Fruit fly (Drosophila melanogaster) whole organism, embryonic: ENCODE measurements around the gene CG31075.

Source experiments
- CG10321 ChIP-seq: fragments of 200-800 bp; sonication (Bioruptor generic); IDR thresholded peaks from 2 replicates; pipeline ENCODE4 v1.3.6; 2022; ENCODE audit warnings: missing biosample characterization, missing genetic modification characterization
- CG10654 ChIP-seq: fragments of 200-800 bp; sonication (Bioruptor generic); optimal IDR thresholded peaks from 2 replicates; lab custom pipeline; 2016; ENCODE audit warnings: missing biosample characterization, missing genetic modification characterization
- CG12744 ChIP-seq: fragments of 200-800 bp; sonication (Bioruptor generic); optimal IDR thresholded peaks from 2 replicates; lab custom pipeline; 2016; ENCODE audit warnings: missing biosample characterization, missing genetic modification characterization
- CG13894 ChIP-seq: fragments of 200-800 bp; sonication (Bioruptor generic); optimal IDR thresholded peaks from 3 replicates; lab custom pipeline; 2018; ENCODE audit warnings: missing biosample characterization, mild to moderate bottlenecking, missing genetic modification characterization, moderate library complexity
- CG14014 ChIP-seq: fragments of 200-800 bp; sonication (Bioruptor generic); IDR thresholded peaks from 2 replicates; pipeline ENCODE4 v1.3.6; 2022; ENCODE audit warnings: missing biosample characterization, missing genetic modification characterization
- CG14860 ChIP-seq: fragments of 200-800 bp; sonication (Bioruptor generic); IDR thresholded peaks from 3 replicates; pipeline ENCODE4 v1.3.6; 2022; ENCODE audit warnings: missing biosample characterization, missing genetic modification characterization; ENCODE audit not compliant: partially characterized antibody
- CG15269 ChIP-seq: fragments of 200-800 bp; sonication (Bioruptor generic); optimal IDR thresholded peaks from 2 replicates; lab custom pipeline; 2018; ENCODE audit warnings: missing biosample characterization, mild to moderate bottlenecking, missing genetic modification characterization, moderate library complexity
- CG16779 ChIP-seq: fragments of 200-800 bp; sonication (Bioruptor generic); IDR thresholded peaks from 2 replicates; pipeline ENCODE4 v1.3.6; 2022; ENCODE audit warnings: missing biosample characterization, missing genetic modification characterization
- CG18476 ChIP-seq: fragments of 200-800 bp; sonication (Bioruptor generic); optimal IDR thresholded peaks from 2 replicates; lab custom pipeline; 2016; ENCODE audit warnings: missing biosample characterization, mild to moderate bottlenecking, missing genetic modification characterization
- CG18619 ChIP-seq: fragments of 200-800 bp; sonication (Bioruptor generic); optimal IDR thresholded peaks from 3 replicates; lab custom pipeline; 2017; ENCODE audit warnings: missing biosample characterization, mild to moderate bottlenecking, missing genetic modification characterization
- CG2199 ChIP-seq: fragments of 200-800 bp; sonication (Bioruptor generic); IDR thresholded peaks from 3 replicates; pipeline ENCODE4 v1.3.6; 2022; ENCODE audit warnings: missing biosample characterization, missing genetic modification characterization
- CG32532 ChIP-seq: fragments of 200-800 bp; sonication (Bioruptor generic); IDR thresholded peaks from 2 replicates; pipeline ENCODE4 v1.3.6; 2022; ENCODE audit warnings: missing biosample characterization, missing genetic modification characterization
- CG34224 ChIP-seq: fragments of 200-800 bp; sonication (Bioruptor generic); IDR thresholded peaks from 3 replicates; pipeline ENCODE4 v1.3.6; 2022; ENCODE audit warnings: missing biosample characterization, missing genetic modification characterization; ENCODE audit not compliant: partially characterized antibody
- CG43689 ChIP-seq: fragments of 200-800 bp; sonication (Bioruptor generic); IDR thresholded peaks from 2 replicates; pipeline ENCODE4 v1.3.6; 2022; ENCODE audit warnings: missing biosample characterization, missing genetic modification characterization
- CG4404 ChIP-seq: fragments of 200-800 bp; sonication (Bioruptor generic); IDR thresholded peaks from 2 replicates; pipeline ENCODE4 v1.3.6; 2022; ENCODE audit warnings: missing biosample characterization, missing genetic modification characterization
- CG4730 ChIP-seq: fragments of 200-800 bp; sonication (Bioruptor generic); IDR thresholded peaks from 2 replicates; pipeline ENCODE4 v1.3.6; 2022; ENCODE audit warnings: missing biosample characterization, missing genetic modification characterization
- CG5245 ChIP-seq: fragments of 200-800 bp; sonication (Bioruptor generic); optimal IDR thresholded peaks from 3 replicates; lab custom pipeline; 2016; ENCODE audit warnings: missing biosample characterization, missing genetic modification characterization
- CG7556 ChIP-seq: fragments of 200-800 bp; sonication (Bioruptor generic); optimal IDR thresholded peaks from 2 replicates; lab custom pipeline; 2017; ENCODE audit warnings: missing biosample characterization, mild to moderate bottlenecking, missing genetic modification characterization
- CG7786 ChIP-seq: fragments of 200-800 bp; sonication (Bioruptor generic); optimal IDR thresholded peaks from 2 replicates; lab custom pipeline; 2016; ENCODE audit warnings: missing biosample characterization, missing genetic modification characterization
- CG7928 ChIP-seq: fragments of 200-800 bp; sonication (Bioruptor generic); optimal IDR thresholded peaks from 2 replicates; lab custom pipeline; 2017; ENCODE audit warnings: missing biosample characterization, mild to moderate bottlenecking, missing genetic modification characterization
- CG9932 ChIP-seq: fragments of 200-800 bp; sonication (Bioruptor generic); IDR thresholded peaks from 2 replicates; pipeline ENCODE4 v1.3.6; 2022; ENCODE audit warnings: missing biosample characterization, missing genetic modification characterization
- CTCF ChIP-seq: fragments of 200-800 bp; sonication (Bioruptor generic); optimal IDR thresholded peaks from 2 replicates; lab custom pipeline; 2017; ENCODE audit warnings: missing biosample characterization, mild to moderate bottlenecking, missing genetic modification characterization, moderate library complexity
- Chrac-16 ChIP-seq: fragments of 200-800 bp; sonication (Bioruptor generic); optimal IDR thresholded peaks from 3 replicates; lab custom pipeline; 2016; ENCODE audit warnings: missing biosample characterization, missing genetic modification characterization
- Dbx ChIP-seq: fragments of 200-800 bp; sonication (Bioruptor generic); IDR thresholded peaks from 3 replicates; pipeline ENCODE4 v1.3.6; 2022; ENCODE audit warnings: missing biosample characterization, missing genetic modification characterization
- Dek ChIP-seq: fragments of 200-800 bp; sonication (Bioruptor generic); optimal IDR thresholded peaks from 3 replicates; lab custom pipeline; 2019; ENCODE audit warnings: missing biosample characterization, mild to moderate bottlenecking, missing genetic modification characterization, moderate library complexity
- Drgx ChIP-seq: fragments of 200-800 bp; sonication (Bioruptor generic); IDR thresholded peaks from 2 replicates; pipeline ENCODE4 v1.3.6; 2022; ENCODE audit warnings: missing biosample characterization, missing genetic modification characterization
- Ets97D ChIP-seq: fragments of 200-800 bp; sonication (Bioruptor generic); optimal IDR thresholded peaks from 3 replicates; lab custom pipeline; 2016; ENCODE audit warnings: missing biosample characterization, missing genetic modification characterization
- GATAe ChIP-seq: fragments of 200-800 bp; sonication (Bioruptor generic); conservative IDR thresholded peaks from 2 replicates; pipeline ENCODE4 v1.3.6; 2022; ENCODE audit warnings: missing biosample characterization, missing genetic modification characterization
- Hr51 ChIP-seq, 2 experiments: fragments of 200-800 bp; sonication (Bioruptor generic); optimal IDR thresholded peaks; 2 replicates in 1 of 2; 3 replicates in 1 of 2; lab custom pipeline; 2016 to 2018; ENCODE audit warnings: missing biosample characterization in 2 of 2, missing genetic modification characterization in 2 of 2, mild to moderate bottlenecking in 1 of 2, moderate library complexity in 1 of 2
- Nf-YC ChIP-seq: fragments of 200-800 bp; optimal IDR thresholded peaks from 3 replicates; lab custom pipeline; 2019; ENCODE audit warnings: missing biosample characterization, mild to moderate bottlenecking, missing genetic modification characterization, moderate library complexity
- Opbp ChIP-seq: fragments of 200-800 bp; sonication (Bioruptor generic); IDR thresholded peaks from 3 replicates; pipeline ENCODE4 v1.3.6; 2022; ENCODE audit warnings: missing biosample characterization, missing genetic modification characterization; ENCODE audit not compliant: partially characterized antibody
- Ptx1 ChIP-seq: fragments of 200-800 bp; sonication (Bioruptor generic); IDR thresholded peaks from 2 replicates; pipeline ENCODE4 v1.3.6; 2022; ENCODE audit warnings: missing biosample characterization, missing genetic modification characterization
- Xbp1 ChIP-seq: fragments of 200-800 bp; sonication (Bioruptor generic); optimal IDR thresholded peaks from 3 replicates; lab custom pipeline; 2016; ENCODE audit warnings: missing biosample characterization, mild to moderate bottlenecking, missing genetic modification characterization
- ap ChIP-seq: fragments of 200-800 bp; sonication (Bioruptor generic); IDR thresholded peaks from 2 replicates; pipeline ENCODE4 v1.3.6; 2022; ENCODE audit warnings: missing biosample characterization, missing genetic modification characterization
- ara ChIP-seq: fragments of 200-800 bp; sonication (Bioruptor generic); IDR thresholded peaks from 2 replicates; pipeline ENCODE4 v1.3.6; 2022; ENCODE audit warnings: missing biosample characterization, missing genetic modification characterization
- ato ChIP-seq: fragments of 200-800 bp; sonication (Bioruptor generic); IDR thresholded peaks from 2 replicates; pipeline ENCODE4 v1.3.6; 2022; ENCODE audit warnings: missing biosample characterization, missing genetic modification characterization; ENCODE audit not compliant: partially characterized antibody
- btn ChIP-seq: fragments of 200-800 bp; sonication (Bioruptor generic); optimal IDR thresholded peaks from 2 replicates; lab custom pipeline; 2016; ENCODE audit warnings: missing biosample characterization, missing genetic modification characterization
- crc ChIP-seq: fragments of 200-800 bp; sonication (Bioruptor generic); optimal IDR thresholded peaks from 2 replicates; lab custom pipeline; 2016; ENCODE audit warnings: missing biosample characterization, missing genetic modification characterization
- danr ChIP-seq: fragments of 200-800 bp; sonication (Bioruptor generic); IDR thresholded peaks from 2 replicates; pipeline ENCODE4 v1.3.6; 2022; ENCODE audit warnings: missing biosample characterization, missing genetic modification characterization
- dm ChIP-seq: fragments of 200-800 bp; sonication (Bioruptor generic); optimal IDR thresholded peaks from 3 replicates; lab custom pipeline; 2016; ENCODE audit warnings: missing biosample characterization, missing genetic modification characterization
- exex ChIP-seq: fragments of 200-800 bp; sonication (Bioruptor generic); optimal IDR thresholded peaks from 4 replicates; lab custom pipeline; 2018; ENCODE audit warnings: missing biosample characterization, mild to moderate bottlenecking, missing genetic modification characterization, moderate library complexity
- fd64A ChIP-seq: fragments of 200-800 bp; sonication (Bioruptor generic); optimal IDR thresholded peaks from 3 replicates; lab custom pipeline; 2018; ENCODE audit warnings: missing biosample characterization, mild to moderate bottlenecking, missing genetic modification characterization
- fru ChIP-seq: fragments of >200 bp; optimal IDR thresholded peaks from 2 replicates; lab custom pipeline; 2017
- gcm2 ChIP-seq: fragments of 200-800 bp; sonication (Bioruptor generic); optimal IDR thresholded peaks from 2 replicates; lab custom pipeline; 2016; ENCODE audit warnings: missing biosample characterization, missing genetic modification characterization
- gem ChIP-seq: fragments of 200-800 bp; sonication (Bioruptor generic); optimal IDR thresholded peaks from 2 replicates; lab custom pipeline; 2019; ENCODE audit warnings: missing biosample characterization, mild to moderate bottlenecking, missing genetic modification characterization, moderate library complexity
- ham ChIP-seq: fragments of 200-800 bp; sonication (Bioruptor generic); IDR thresholded peaks from 2 replicates; pipeline ENCODE4 v1.3.6; 2022; ENCODE audit warnings: missing biosample characterization, missing genetic modification characterization
- lilli ChIP-seq: fragments of 200-800 bp; sonication (Bioruptor generic); optimal IDR thresholded peaks from 3 replicates; lab custom pipeline; 2016; ENCODE audit warnings: missing biosample characterization, missing genetic modification characterization
- ranshi ChIP-seq: fragments of 200-800 bp; sonication (Bioruptor generic); IDR thresholded peaks from 2 replicates; pipeline ENCODE4 v1.3.6; 2022; ENCODE audit warnings: missing biosample characterization, missing genetic modification characterization
- scrt ChIP-seq: fragments of 200-800 bp; sonication (Bioruptor generic); optimal IDR thresholded peaks from 2 replicates; lab custom pipeline; 2018; ENCODE audit warnings: missing biosample characterization, mild to moderate bottlenecking, missing genetic modification characterization, moderate library complexity
- sd ChIP-seq: fragments of 200-800 bp; sonication (Bioruptor generic); optimal IDR thresholded peaks from 3 replicates; lab custom pipeline; 2018; ENCODE audit warnings: missing biosample characterization, mild to moderate bottlenecking, missing genetic modification characterization, moderate library complexity
- seq ChIP-seq: fragments of 200-800 bp; sonication (Bioruptor generic); IDR thresholded peaks from 2 replicates; pipeline ENCODE4 v1.3.6; 2022; ENCODE audit warnings: missing biosample characterization, missing genetic modification characterization
- tap ChIP-seq: fragments of 200-800 bp; optimal IDR thresholded peaks from 3 replicates; lab custom pipeline; 2019; ENCODE audit warnings: missing biosample characterization, mild to moderate bottlenecking, missing genetic modification characterization, moderate library complexity

The CG31075 gene

DNA sequence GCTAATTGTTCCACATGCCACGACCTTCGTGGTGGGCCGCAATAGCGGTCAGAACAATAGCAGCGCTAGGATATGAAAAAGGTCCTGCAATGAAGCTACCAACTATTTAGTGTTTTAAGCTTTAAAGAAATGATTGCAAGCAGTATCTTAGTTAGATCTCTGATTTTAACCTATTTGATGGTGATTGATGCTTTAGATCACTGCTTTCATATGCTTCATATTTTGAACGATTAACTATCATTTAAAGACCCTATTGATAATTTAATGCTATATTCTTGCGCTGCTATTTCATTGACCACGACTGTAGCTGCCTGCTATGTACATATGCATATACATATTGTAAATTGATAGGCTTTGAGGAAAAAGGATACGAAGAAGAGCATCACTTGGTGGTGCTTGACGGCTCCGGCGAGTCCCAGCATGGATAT is 24.6 kb downstream of the CG31075 start (continued):
- no peak for TF ChIP-seq CG7928 (GFP tag; lab: Kevin White, UChicago)
- TF ChIP-seq Opbp (GFP tag; lab: Robert Waterston, UW) = no peak
- no peak for TF ChIP-seq GATAe (GFP tag; lab: Robert Waterston, UW)
- TF ChIP-seq CG16779 (GFP tag; lab: Robert Waterston, UW) = 0 out of 2 replicates have a peak, but pooled peaks have one; percentile 19
- TF ChIP-seq ara = no peak
- TF ChIP-seq gem = peak; percentile 64
- peak; percentile 85 for TF ChIP-seq CG18476 (GFP tag; lab: Kevin White, UChicago)
- TF ChIP-seq Dek (tag; lab: Kevin White, UChicago) = no peak
- peak; percentile 45; the same call in 1 of the 2 replicates for TF ChIP-seq Ptx1 (GFP tag; lab: Robert Waterston, UW)
- TF ChIP-seq Hr51 (GFP tag; optimal IDR thresholded peaks at IDR 0.05; lab: Kevin White, UChicago) = peak in 1 of 2 experiments; percentile 59
- TF ChIP-seq CG14014 = peak; percentile 45; the same call in 1 of the 2 replicates
- peak; percentile 56 for TF ChIP-seq btn (GFP tag; lab: Kevin White, UChicago)
- peak; percentile 79 for TF ChIP-seq CG5245 (GFP tag; lab: Kevin White, UChicago)
- TF ChIP-seq ham (GFP tag; lab: Robert Waterston, UW) = no peak
- TF ChIP-seq Chrac-16 = peak; percentile 6
- TF ChIP-seq danr (GFP tag; lab: Robert Waterston, UW) = peak; percentile 63
- TF ChIP-seq CG7786 = peak; percentile 8
- TF ChIP-seq Drgx (GFP tag; lab: Robert Waterston, UW) = peak; percentile 71; the same call in 1 of the 2 replicates
- TF ChIP-seq CG10321 (GFP tag; lab: Robert Waterston, UW) = no peak
- TF ChIP-seq CG4404 (GFP tag; lab: Robert Waterston, UW) = peak; percentile 54
- TF ChIP-seq Dbx (GFP tag; lab: Robert Waterston, UW) = peak; percentile 32; the same call in 1 of the 3 replicates
- peak; percentile 52 for TF ChIP-seq CG7556 (GFP tag; lab: Kevin White, UChicago)
- TF ChIP-seq ranshi (GFP tag; lab: Robert Waterston, UW) = peak; percentile 23; the same call in 1 of the 2 replicates
- TF ChIP-seq CG13894 (tag; lab: Kevin White, UChicago) = peak; percentile 19
- no peak for TF ChIP-seq CG34224
- TF ChIP-seq CG9932 = peak; percentile 18
- no peak for TF ChIP-seq CG43689 (GFP tag; lab: Robert Waterston, UW)
- TF ChIP-seq Nf-YC (tag; lab: Kevin White, UChicago) = peak; percentile 27
- TF ChIP-seq seq = peak; percentile 29; the same call in 1 of the 2 replicates
- TF ChIP-seq sd = no peak
- TF ChIP-seq lilli (GFP tag; lab: Kevin White, UChicago) = peak; percentile 55
- TF ChIP-seq CG12744 (GFP tag; lab: Kevin White, UChicago) = no peak
- TF ChIP-seq fd64A (GFP tag; lab: Kevin White, UChicago) = peak; percentile 70
- no peak for TF ChIP-seq dm (GFP tag; lab: Kevin White, UChicago)
- no peak for TF ChIP-seq ap
- no peak for TF ChIP-seq gcm2 (GFP tag; lab: Kevin White, UChicago)
- no peak for TF ChIP-seq fru (lab: Kevin White, UChicago)
- TF ChIP-seq CG4730 (GFP tag; lab: Robert Waterston, UW) = 0 out of 2 replicates have a peak, but pooled peaks have one; percentile 5
- no peak for TF ChIP-seq ato (GFP tag; lab: Robert Waterston, UW)
- TF ChIP-seq scrt (GFP tag; lab: Kevin White, UChicago) = peak; percentile 74
- 0 out of 3 replicates have a peak, but pooled peaks have one; percentile 0 for TF ChIP-seq CG14860
- peak; percentile 51 for TF ChIP-seq Xbp1 (GFP tag; lab: Kevin White, UChicago)
- TF ChIP-seq CG10654 = peak; percentile 5
- TF ChIP-seq Ets97D = peak; percentile 55
- TF ChIP-seq CG32532 = peak; percentile 75
- peak; percentile 34 for TF ChIP-seq CG15269 (tag; lab: Kevin White, UChicago)
- peak; percentile 35 for TF ChIP-seq CTCF (GFP tag; lab: Kevin White, UChicago)
- TF ChIP-seq tap = peak; percentile 78
- peak; percentile 61 for TF ChIP-seq crc
- TF ChIP-seq exex (tag; lab: Kevin White, UChicago) = peak; percentile 32
- peak; percentile 14 for TF ChIP-seq CG18619 (GFP tag; lab: Kevin White, UChicago)
- no peak for TF ChIP-seq CG2199 (GFP tag; lab: Robert Waterston, UW)
